Worm (Caenorhabditis elegans) whole organism, mixed stage, embryonic: ENCODE data around the gene Y53G8AR.5.
A peak's percentile ranks its signal among the peaks of the same experiment; 100 is the strongest.

Source experiments
- bed-3 ChIP-seq: fragments of 200-800 bp; sonication (Bioruptor generic); optimal IDR thresholded peaks from 3 replicates; lab custom pipeline; 2018; ENCODE audit warnings: mild to moderate bottlenecking, missing genetic modification characterization, moderate library complexity, missing compliant biosample characterization
- blmp-1 ChIP-seq: fragments of 150-350 bp; optimal IDR thresholded peaks from 2 replicates; lab custom pipeline; 2014; ENCODE audit warnings: missing biosample characterization, missing genetic modification characterization
- ceh-39 ChIP-seq: fragments of 150-350 bp; optimal IDR thresholded peaks from 2 replicates; lab custom pipeline; 2014; ENCODE audit warnings: missing biosample characterization, missing genetic modification characterization
- ceh-43 ChIP-seq: fragments of 200-800 bp; sonication (Bioruptor generic); optimal IDR thresholded peaks from 2 replicates; lab custom pipeline; 2018; ENCODE audit warnings: mild to moderate bottlenecking, missing genetic modification characterization, moderate library complexity, missing compliant biosample characterization
- ces-1 ChIP-seq: fragments of 150-350 bp; optimal IDR thresholded peaks from 2 replicates; lab custom pipeline; 2014; ENCODE audit warnings: missing biosample characterization, missing genetic modification reagents, missing genetic modification characterization
- drap-1 ChIP-seq: fragments of 200-800 bp; sonication (Bioruptor generic); optimal IDR thresholded peaks from 3 replicates; lab custom pipeline; 2018; ENCODE audit warnings: mild to moderate bottlenecking, missing genetic modification characterization, missing compliant biosample characterization
- elt-1 ChIP-seq: sonication (generic microtip); optimal IDR thresholded peaks from 2 replicates; lab custom pipeline; 2017; ENCODE audit warnings: missing genetic modification characterization, mild to moderate bottlenecking, missing compliant biosample characterization, antibody characterized with exemption, moderate library complexity, borderline replicate concordance; ENCODE audit not compliant: insufficient read depth
- elt-3 ChIP-seq: fragments of 150-350 bp; optimal IDR thresholded peaks from 2 replicates; lab custom pipeline; 2014; ENCODE audit warnings: missing biosample characterization, missing genetic modification characterization
- ham-2 ChIP-seq: fragments of 200-800 bp; sonication (Bioruptor generic); optimal IDR thresholded peaks from 2 replicates; lab custom pipeline; 2018; ENCODE audit warnings: mild to moderate bottlenecking, missing genetic modification characterization, missing compliant biosample characterization
- hlh-1 ChIP-seq: fragments of 150-350 bp; optimal IDR thresholded peaks from 2 replicates; lab custom pipeline; 2014; ENCODE audit warnings: missing biosample characterization, missing genetic modification reagents, missing genetic modification characterization
- lin-32 ChIP-seq: fragments of 200-800 bp; sonication (Bioruptor generic); optimal IDR thresholded peaks from 2 replicates; lab custom pipeline; 2018; ENCODE audit warnings: mild to moderate bottlenecking, missing genetic modification characterization, missing compliant biosample characterization
- lsy-2 ChIP-seq: fragments of 150-350 bp; optimal IDR thresholded peaks from 2 replicates; lab custom pipeline; 2014; ENCODE audit warnings: missing biosample characterization, missing genetic modification characterization
- mep-1 ChIP-seq: fragments of 150-350 bp; optimal IDR thresholded peaks from 2 replicates; lab custom pipeline; 2017; ENCODE audit warnings: missing biosample characterization, missing genetic modification reagents, missing genetic modification characterization, inconsistent platforms
- mls-2 ChIP-seq: sonication (generic microtip); optimal IDR thresholded peaks from 2 replicates; lab custom pipeline; 2016; ENCODE audit warnings: mild to moderate bottlenecking, missing genetic modification characterization, moderate library complexity, missing compliant biosample characterization
- nhr-12 ChIP-seq: fragments of 150-350 bp; optimal IDR thresholded peaks from 2 replicates; lab custom pipeline; 2014; ENCODE audit warnings: missing biosample characterization, missing genetic modification characterization
- nhr-2 ChIP-seq: fragments of 150-350 bp; optimal IDR thresholded peaks from 2 replicates; lab custom pipeline; 2014; ENCODE audit warnings: missing biosample characterization, missing genetic modification characterization
- nhr-76 ChIP-seq: sonication (generic microtip); optimal IDR thresholded peaks from 2 replicates; lab custom pipeline; 2017; ENCODE audit warnings: missing biosample characterization, missing genetic modification characterization
- pha-4 ChIP-seq: fragments of 150-350 bp; optimal IDR thresholded peaks from 2 replicates; lab custom pipeline; 2018; ENCODE audit warnings: missing biosample characterization, missing genetic modification reagents, missing genetic modification characterization
- snpc-4 ChIP-seq: fragments of 150-350 bp; optimal IDR thresholded peaks from 2 replicates; lab custom pipeline; 2014; ENCODE audit warnings: missing biosample characterization, missing genetic modification characterization
- sptf-1 ChIP-seq: sonication (generic microtip); optimal IDR thresholded peaks from 2 replicates; lab custom pipeline; 2017; ENCODE audit warnings: mild to moderate bottlenecking, missing genetic modification characterization, moderate library complexity, missing compliant biosample characterization
- tbx-8 ChIP-seq: fragments of 200-800 bp; sonication (Bioruptor generic); optimal IDR thresholded peaks from 2 replicates; lab custom pipeline; 2018; ENCODE audit warnings: mild to moderate bottlenecking, missing genetic modification characterization, moderate library complexity, missing compliant biosample characterization
- unc-120 ChIP-seq: sonication (generic microtip); optimal IDR thresholded peaks from 2 replicates; lab custom pipeline; 2017; ENCODE audit warnings: missing genetic modification characterization, missing compliant biosample characterization; ENCODE audit not compliant: poor library complexity, severe bottlenecking
- unc-39 ChIP-seq: fragments of 150-350 bp; optimal IDR thresholded peaks from 2 replicates; lab custom pipeline; 2014; ENCODE audit warnings: missing biosample characterization, missing genetic modification characterization
- zip-8 ChIP-seq: fragments of 150-350 bp; optimal IDR thresholded peaks from 2 replicates; lab custom pipeline; 2014; ENCODE audit warnings: missing biosample characterization, missing genetic modification characterization

The Y53G8AR.5 gene

DNA sequence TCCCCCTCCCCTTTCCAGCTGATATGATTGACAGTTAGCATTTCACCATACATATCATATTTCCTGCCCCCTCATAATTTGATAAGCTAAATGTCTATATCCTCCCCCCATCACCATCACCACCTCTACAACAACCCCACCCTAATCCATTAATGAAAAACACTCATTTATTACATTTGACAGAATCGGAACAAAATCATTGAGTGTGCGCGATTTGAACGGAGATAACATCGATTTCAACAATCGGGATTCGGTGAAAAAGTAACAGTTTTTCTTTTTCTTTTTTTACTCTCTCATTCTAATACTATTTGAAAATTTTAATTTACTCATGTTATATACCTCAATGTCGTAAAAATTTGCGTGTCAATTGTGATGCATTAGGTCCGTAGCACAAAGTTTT, 48.6 kb downstream of the Y53G8AR.5 start:
- TF ChIP-seq elt-1 (peak; percentile 74), unc-39 (tag; lab: Kevin White, UChicago) (no peak)

DNA sequence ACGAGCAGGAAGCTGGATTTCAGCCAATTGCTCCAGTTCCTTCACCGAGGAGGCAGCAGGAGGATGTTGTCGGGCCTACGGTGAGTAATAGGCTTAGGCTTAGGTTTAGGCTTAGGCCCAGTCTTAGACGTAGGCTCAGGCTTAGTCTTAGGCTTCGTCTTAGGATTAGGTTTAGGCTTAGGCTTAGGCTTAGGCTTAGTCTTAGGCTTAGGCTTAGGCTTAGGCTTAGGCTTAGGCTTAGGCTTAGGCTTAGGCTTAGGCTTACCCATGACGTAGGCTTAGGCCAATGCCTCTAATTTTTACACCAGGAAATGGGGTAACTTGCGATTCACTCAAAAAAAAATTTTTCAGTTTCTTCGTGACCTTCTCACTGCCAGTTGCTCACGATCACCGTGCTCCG, 49.4 kb downstream of the Y53G8AR.5 start:
- TF ChIP-seq nhr-2 (tag; lab: Kevin White, UChicago), result no peak
- peak; percentile 8 for TF ChIP-seq ham-2 (GFP tag; lab: Kevin White, UChicago)
- no peak for TF ChIP-seq tbx-8
- no peak for TF ChIP-seq ceh-39 (tag; lab: Kevin White, UChicago)
- no peak for TF ChIP-seq nhr-76 (tag; lab: Kevin White, UChicago)
- TF ChIP-seq sptf-1, result no peak
- TF ChIP-seq bed-3 (GFP tag; lab: Kevin White, UChicago), result no peak
- TF ChIP-seq elt-1, result no peak
- TF ChIP-seq pha-4, result no peak

- TF ChIP-seq nhr-2 (tag; lab: Kevin White, UChicago), result no peak
- no peak for TF ChIP-seq mls-2 (tag; lab: Kevin White, UChicago)
- TF ChIP-seq ces-1, result no peak
- TF ChIP-seq ceh-43 (GFP tag; lab: Kevin White, UChicago), result no peak
- no peak for TF ChIP-seq tbx-8
- no peak for TF ChIP-seq nhr-12 (tag; lab: Kevin White, UChicago)
- no peak for TF ChIP-seq blmp-1 (tag; lab: Kevin White, UChicago)
- TF ChIP-seq elt-1, result no peak
- no peak for TF ChIP-seq bed-3 (GFP tag; lab: Kevin White, UChicago)
- TF ChIP-seq lsy-2 (tag; lab: Kevin White, UChicago), result no peak
- TF ChIP-seq pha-4, result no peak
- TF ChIP-seq elt-3 (tag; lab: Kevin White, UChicago), result no peak
- TF ChIP-seq, all 35 proteins: peak for 0
Measured at ce11 chrIII:3349061-3349460, 51.8 kb downstream of the Y53G8AR.5 start.

DNA sequence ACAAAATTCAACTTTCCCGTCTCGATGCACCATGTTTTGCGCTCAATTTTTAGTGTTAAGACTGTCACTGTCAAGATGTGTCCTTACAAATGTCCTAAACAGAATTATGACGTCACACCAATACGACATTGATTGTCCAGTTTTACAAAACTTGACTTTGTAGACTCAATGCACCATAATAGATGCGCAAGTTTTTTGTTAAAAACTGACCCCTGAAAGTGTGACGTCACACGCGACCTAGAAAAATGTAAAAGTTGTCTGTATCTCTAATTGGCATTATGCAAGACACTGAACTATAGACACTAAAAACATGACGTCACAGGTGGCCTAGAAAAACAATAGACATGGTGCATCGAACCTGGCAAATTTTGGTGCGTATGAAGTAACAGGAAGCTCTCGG, 53.8 kb downstream of the Y53G8AR.5 start:
- TF ChIP-seq zip-8 (tag; lab: Kevin White, UChicago) (peak; percentile 90), nhr-12 (tag; lab: Kevin White, UChicago) (no peak), lin-32 (GFP tag; lab: Kevin White, UChicago) (no peak)

DNA sequence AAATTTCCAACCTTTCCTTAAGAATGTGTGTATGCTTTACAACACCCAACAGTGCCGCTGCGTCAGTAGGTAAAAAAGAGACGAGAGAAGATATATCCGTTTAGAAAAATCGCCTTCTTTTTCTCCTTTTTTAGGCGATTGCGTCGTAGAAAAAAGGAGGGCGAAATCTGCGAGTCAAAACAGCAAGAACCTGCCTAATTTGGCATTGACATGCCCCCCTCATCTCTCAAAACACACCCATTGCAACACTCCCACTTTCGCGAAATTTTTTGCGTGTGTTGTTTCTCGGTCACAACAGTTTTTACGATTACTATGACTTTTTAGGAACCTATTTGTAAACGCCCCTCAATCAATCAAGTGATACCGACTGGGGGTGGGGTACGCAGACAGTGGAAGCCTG, 54.4 kb downstream of the Y53G8AR.5 start:
- TF ChIP-seq snpc-4 (tag; lab: Kevin White, UChicago), result no peak
- no peak for TF ChIP-seq elt-3 (tag; lab: Kevin White, UChicago)
- no peak for TF ChIP-seq unc-120 (tag; lab: Kevin White, UChicago)
- TF ChIP-seq sptf-1, result no peak
- no peak for TF ChIP-seq drap-1 (GFP tag; lab: Kevin White, UChicago)
- TF ChIP-seq ces-1, result no peak
- no peak for TF ChIP-seq tbx-8
- no peak for TF ChIP-seq blmp-1 (tag; lab: Kevin White, UChicago)
- no peak for TF ChIP-seq hlh-1
- no peak for TF ChIP-seq mep-1
- TF ChIP-seq, all 35 proteins: peak for 0
